Worm (Caenorhabditis elegans): ENCODE data around the gene grl-26.

ce11 chrIV:299190-299589 is 23.4 kb downstream of the grl-26 start:
- no peak for TF ChIP-seq W03F9.2 (tag; optimal IDR thresholded peaks at IDR 0.05)
- TF ChIP-seq him-1 (tag; optimal IDR thresholded peaks at IDR 0.05): no peak

Measured in whole organism, L4/young adult.